Worm (Caenorhabditis elegans) whole organism, L4/young adult: ENCODE results near the gene F20D6.5.

ENCODE experiments used
- W03F9.2 ChIP-seq: fragments of 150-350 bp; optimal IDR thresholded peaks from 2 replicates; lab custom pipeline; 2014; ENCODE audit warnings: missing biosample characterization, missing genetic modification characterization
- dao-5 ChIP-seq: sonication (generic microtip); optimal IDR thresholded peaks from 2 replicates; lab custom pipeline; 2016; ENCODE audit warnings: missing genotype, missing genetic modification characterization, moderate library complexity, missing compliant biosample characterization
- him-1 ChIP-seq: sonication (generic microtip); optimal IDR thresholded peaks from 2 replicates; lab custom pipeline; 2016; ENCODE audit warnings: missing genotype, missing genetic modification reagents, missing genetic modification characterization, missing compliant biosample characterization

Gene F20D6.5

DNA sequence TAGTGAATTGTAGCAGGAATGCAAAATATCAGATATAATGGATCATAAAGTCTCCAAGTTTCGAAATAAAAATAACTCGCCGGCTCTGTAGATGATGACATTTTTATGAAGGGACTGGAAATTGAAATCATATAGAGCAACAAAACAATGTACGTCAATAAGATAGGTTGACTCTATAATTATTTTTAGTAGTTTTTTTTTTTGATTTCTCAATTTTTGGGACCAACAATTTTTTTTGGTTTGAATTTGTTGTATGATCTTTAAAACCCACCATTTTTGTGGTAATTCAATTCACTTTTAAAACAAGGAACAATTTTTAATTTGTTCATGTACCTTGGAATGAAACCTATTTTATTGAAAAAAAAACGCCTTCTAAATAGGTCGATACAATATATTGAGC, 28.3 kb downstream of the F20D6.5 start, which contains the start of gene F20D6.12:
TSS of gene F20D6.12 (minus strand) at position 101 of the 400 bp plus-strand sequence.
- TF ChIP-seq dao-5 (no peak), him-1 (tag; lab: Kevin White, UChicago) (no peak), W03F9.2 (no peak)

- TF ChIP-seq him-1 (tag; lab: Kevin White, UChicago) (no peak), W03F9.2 (no peak), dao-5 (no peak)
Measured at ce11 chrV:8190430-8190829, 28.7 kb downstream of the F20D6.5 start, which contains the start of gene F20D6.1. Gene F20D6.1, plus strand, starts transcription at chrV:8190730.

- TF ChIP-seq dao-5 (no peak), him-1 (tag; lab: Kevin White, UChicago) (no peak), W03F9.2 (no peak)
Measured at ce11 chrV:8195889-8196418, 34.2 kb downstream of the F20D6.5 start, which contains the start of gene F20D6.10. Gene F20D6.10, minus strand, starts transcription at chrV:8195939.

ce11 chrV:8196993-8197392, 35.2 kb downstream of the F20D6.5 start:
- TF ChIP-seq W03F9.2: no peak
- no peak for TF ChIP-seq him-1 (tag; lab: Kevin White, UChicago)
- TF ChIP-seq dao-5: no peak

ce11 chrV:8198994-8199393, 37.2 kb downstream of the F20D6.5 start, which contains the start of gene F20D6.11:
Gene F20D6.11, minus strand, starts transcription at chrV:8199094.
- TF ChIP-seq him-1 (tag; lab: Kevin White, UChicago) (no peak), dao-5 (no peak), W03F9.2 (no peak)

ce11 chrV:8201229-8201858, 39.6 kb downstream of the F20D6.5 start, which contains the start of gene cri-2:
Gene cri-2, plus strand, starts transcription at chrV:8201808.
- TF ChIP-seq dao-5 (no peak), him-1 (tag; lab: Kevin White, UChicago) (no peak), W03F9.2 (no peak)

ce11 chrV:8203085-8203643, 41.4 kb downstream of the F20D6.5 start, which contains the start of gene cest-17:
Gene cest-17, plus strand, starts transcription at chrV:8203332.
- no peak for TF ChIP-seq W03F9.2
- TF ChIP-seq dao-5: no peak
- no peak for TF ChIP-seq him-1 (tag; lab: Kevin White, UChicago)

ce11 chrV:8206931-8207330, 45.2 kb downstream of the F20D6.5 start, which contains the start of gene timp-1:
Gene timp-1, plus strand, starts transcription at chrV:8207235.
- TF ChIP-seq him-1 (tag; lab: Kevin White, UChicago) (no peak), W03F9.2 (no peak), dao-5 (no peak)

- no peak for TF ChIP-seq W03F9.2
- no peak for TF ChIP-seq dao-5
- TF ChIP-seq him-1 (tag; lab: Kevin White, UChicago): no peak
Measured at ce11 chrV:8210527-8210926, 48.8 kb downstream of the F20D6.5 start.

ce11 chrV:8211993-8212392, 50.2 kb downstream of the F20D6.5 start:
- TF ChIP-seq W03F9.2: no peak
- no peak for TF ChIP-seq him-1 (tag; lab: Kevin White, UChicago)
- no peak for TF ChIP-seq dao-5

ce11 chrV:8212816-8213215, 51.1 kb downstream of the F20D6.5 start:
- TF ChIP-seq W03F9.2 (no peak), him-1 (tag; lab: Kevin White, UChicago) (no peak), dao-5 (no peak)

DNA sequence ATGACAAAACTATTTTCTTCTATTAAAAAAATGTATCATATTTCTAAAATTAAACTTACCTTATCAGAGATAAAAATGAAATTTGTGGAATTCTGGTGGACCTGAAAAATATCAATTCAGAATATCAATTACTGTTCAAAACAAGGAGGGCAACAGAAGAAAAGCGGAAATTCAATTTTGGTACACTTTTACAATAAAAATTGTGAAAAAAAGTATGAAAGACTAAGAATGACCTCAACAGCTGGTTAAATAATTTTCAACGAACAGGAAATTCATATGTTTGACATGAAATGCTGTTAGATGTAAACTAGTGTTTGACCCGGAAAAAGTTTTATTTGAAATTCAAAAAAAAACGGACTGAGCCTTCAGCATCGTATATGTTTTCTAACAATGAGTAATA, 52.1 kb downstream of the F20D6.5 start, which contains the start of gene K07C11.7:
TSS of gene K07C11.7 (minus strand) at position 101 of the 400 bp plus-strand sequence.
- TF ChIP-seq dao-5: no peak
- TF ChIP-seq him-1 (tag; lab: Kevin White, UChicago): no peak
- no peak for TF ChIP-seq W03F9.2
